Worm (Caenorhabditis elegans) whole organism, early embryonic: ENCODE measurements around the gene Y57G11B.3.
"Not testable (repeated sequence)": the region's sequence is repeated elsewhere in the genome, so short reads cannot be mapped to it uniquely, and the experiment has no call there.

Experiments
- ama-1 ChIP-seq: fragments of 150-350 bp; optimal IDR thresholded peaks from 2 replicates; lab custom pipeline; 2014
- ceh-13 ChIP-seq: fragments of 200-800 bp; sonication (Bioruptor generic); optimal IDR thresholded peaks from 2 replicates; lab custom pipeline; 2018; ENCODE audit warnings: mild to moderate bottlenecking, missing genetic modification characterization, missing compliant biosample characterization
- ceh-36 ChIP-seq: sonication (generic microtip); optimal IDR thresholded peaks from 2 replicates; lab custom pipeline; 2016; ENCODE audit warnings: missing genetic modification characterization, inconsistent platforms, missing compliant biosample characterization
- hnd-1 ChIP-seq: sonication (generic microtip); optimal IDR thresholded peaks from 2 replicates; lab custom pipeline; 2016; ENCODE audit warnings: missing genetic modification characterization, missing compliant biosample characterization
- scrt-1 ChIP-seq: fragments of 200-800 bp; sonication (Bioruptor generic); IDR thresholded peaks from 2 replicates; pipeline ENCODE4 v1.3.6; 2022; ENCODE audit warnings: missing genetic modification characterization, missing compliant biosample characterization
- sea-1 ChIP-seq: fragments of 200-800 bp; sonication (Bioruptor generic); conservative IDR thresholded peaks from 2 replicates; pipeline ENCODE4 v1.3.6; 2022; ENCODE audit warnings: missing genetic modification characterization, missing compliant biosample characterization
- tbx-37 ChIP-seq: fragments of 200-800 bp; sonication (Bioruptor generic); conservative IDR thresholded peaks from 2 replicates; pipeline ENCODE4 v1.3.6; 2022; ENCODE audit warnings: missing genetic modification reagents, missing genetic modification characterization, missing compliant biosample characterization

ce11 chrIV:14551870-14552269 is 22.3 kb downstream of the Y57G11B.3 start, which contains the start of gene pals-30:
- TF ChIP-seq hnd-1 (tag; lab: Kevin White, UChicago); ama-1 (lab: Kevin White, UChicago); scrt-1 (GFP tag; lab: Robert Waterston, UW); sea-1 (GFP tag; lab: Robert Waterston, UW); tbx-37 (GFP tag; lab: Robert Waterston, UW); ceh-13 (GFP tag; lab: Kevin White, UChicago); ceh-36 (tag; lab: Kevin White, UChicago): not testable (repeated sequence)
